2 fruit fly cellular contexts compared by ENCODE assay signal in the genomic region with DNA sequence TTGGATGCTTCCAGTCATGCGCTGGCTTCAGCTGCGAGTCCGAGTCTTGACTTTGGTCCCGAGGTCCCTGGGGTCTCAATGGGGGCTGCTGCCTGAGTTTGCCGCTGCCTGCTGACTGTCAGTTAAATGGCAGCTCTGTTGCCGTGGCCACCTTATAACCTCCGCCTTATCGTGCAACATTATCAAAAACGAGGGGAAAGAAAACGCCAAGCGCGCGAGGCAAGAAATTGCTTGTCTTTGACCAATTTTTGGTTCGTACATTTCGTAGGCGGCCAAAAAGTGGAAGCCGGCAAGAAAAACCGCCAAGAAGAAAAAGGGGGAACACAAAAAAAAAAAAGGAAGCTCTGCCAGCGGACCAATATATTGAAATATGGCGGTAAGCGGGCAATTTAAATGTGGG.
TF ChIP-seq lines count a peak whose summit lies in the region.

No protein-coding gene starts in this region.

TF ChIP-seq in whole organism, prepupa, 60 proteins besides CTCF, POLR2A, EP300 and RAD21:
- TF ChIP-seq Hr39 (GFP tag; optimal IDR thresholded peaks at IDR 0.05; lab: Kevin White, UChicago) (no peak), svp (GFP tag; lab: Kevin White, UChicago) (peak; percentile 73), lz (GFP tag; optimal IDR thresholded peaks at IDR 0.05; lab: Kevin White, UChicago) (no peak), CG9139 (GFP tag; optimal IDR thresholded peaks at IDR 0.05; lab: Kevin White, UChicago) (no peak), CG3032 (tag; optimal IDR thresholded peaks at IDR 0.05; lab: Kevin White, UChicago) (no peak), Sox14 (GFP tag; optimal IDR thresholded peaks at IDR 0.05; lab: Kevin White, UChicago) (no peak), CG32006 (GFP tag; optimal IDR thresholded peaks at IDR 0.05; lab: Kevin White, UChicago) (peak; percentile 2), Gug (GFP tag; IDR thresholded peaks at IDR 0.05; lab: Robert Waterston, UW) (no peak), CG6276 (GFP tag; optimal IDR thresholded peaks at IDR 0.05; lab: Kevin White, UChicago) (no peak), Ets21C (GFP tag; optimal IDR thresholded peaks at IDR 0.05; lab: Kevin White, UChicago) (no peak), CG8632 (GFP tag; optimal IDR thresholded peaks at IDR 0.05; lab: Kevin White, UChicago) (no peak), spab (GFP tag; optimal IDR thresholded peaks at IDR 0.05; lab: Kevin White, UChicago) (no peak), OdsH (GFP tag; optimal IDR thresholded peaks at IDR 0.05; lab: Kevin White, UChicago) (no peak), dac (GFP tag; optimal IDR thresholded peaks at IDR 0.05; lab: Kevin White, UChicago) (no peak), pdm3 (GFP tag; optimal IDR thresholded peaks at IDR 0.05; lab: Kevin White, UChicago) (no peak), Ets96B (tag; optimal IDR thresholded peaks at IDR 0.05; lab: Kevin White, UChicago) (no peak), Eip78C (GFP tag; lab: Kevin White, UChicago) (peak; percentile 62), eg (GFP tag; IDR thresholded peaks at IDR 0.05; lab: Robert Waterston, UW) (no peak), acj6 (GFP tag; optimal IDR thresholded peaks at IDR 0.05; lab: Kevin White, UChicago) (no peak), Smox (GFP tag; optimal IDR thresholded peaks at IDR 0.05; lab: Kevin White, UChicago) (no peak), dsx (GFP tag; optimal IDR thresholded peaks at IDR 0.05; lab: Kevin White, UChicago; ENCODE audit: poor library complexity, severe bottlenecking) (no peak)
TF ChIP-seq in whole organism, prepupa: peak in this region for 3.

TF ChIP-seq in whole organism, wandering third instar larva, 38 proteins besides CTCF, POLR2A, EP300 and RAD21:
- no peak for TF ChIP-seq Sp1 (GFP tag; optimal IDR thresholded peaks at IDR 0.05; lab: Kevin White, UChicago)
- peak; percentile 1 for TF ChIP-seq brk (GFP tag; optimal IDR thresholded peaks at IDR 0.05; lab: Kevin White, UChicago)
- no peak for TF ChIP-seq usp (GFP tag; optimal IDR thresholded peaks at IDR 0.05; lab: Kevin White, UChicago)
- peak; percentile 15 for TF ChIP-seq fru (GFP tag; optimal IDR thresholded peaks at IDR 0.05; lab: Kevin White, UChicago)
